Worm (Caenorhabditis elegans) whole organism, L2 larva: Measurements from ENCODE around the gene rpn-11.

ENCODE experiments used
- C34F6.9 ChIP-seq: fragments of 150-350 bp; optimal IDR thresholded peaks from 2 replicates; lab custom pipeline; 2014; ENCODE audit warnings: missing biosample characterization, missing genetic modification characterization
- F13H6.1 ChIP-seq: sonication (generic microtip); optimal IDR thresholded peaks from 2 replicates; lab custom pipeline; 2016; ENCODE audit warnings: missing genetic modification characterization, missing compliant biosample characterization
- R02D3.7 ChIP-seq: fragments of 150-350 bp; optimal IDR thresholded peaks from 2 replicates; lab custom pipeline; 2014; ENCODE audit warnings: missing biosample characterization, missing genetic modification characterization
- Y55F3AM.14 ChIP-seq: fragments of 200-800 bp; sonication (Bioruptor generic); optimal IDR thresholded peaks from 2 replicates; lab custom pipeline; 2018; ENCODE audit warnings: mild to moderate bottlenecking, missing genetic modification characterization, missing compliant biosample characterization
- ZK546.5 ChIP-seq: sonication (generic microtip); optimal IDR thresholded peaks from 2 replicates; lab custom pipeline; 2017; ENCODE audit warnings: missing biosample characterization, missing genetic modification characterization
- alr-1 ChIP-seq: fragments of 150-350 bp; optimal IDR thresholded peaks from 2 replicates; lab custom pipeline; 2014; ENCODE audit warnings: missing biosample characterization, missing genetic modification characterization
- aly-2 ChIP-seq: fragments of 150-350 bp; optimal IDR thresholded peaks from 2 replicates; lab custom pipeline; 2014; ENCODE audit warnings: missing biosample characterization, missing genetic modification characterization
- ama-1 ChIP-seq: fragments of 150-350 bp; optimal IDR thresholded peaks from 2 replicates; lab custom pipeline; 2018; ENCODE audit warnings: inconsistent platforms
- ceh-16 ChIP-seq: fragments of 150-350 bp; optimal IDR thresholded peaks from 2 replicates; lab custom pipeline; 2014; ENCODE audit warnings: missing biosample characterization, missing genetic modification characterization
- ceh-82 ChIP-seq: fragments of 150-350 bp; optimal IDR thresholded peaks from 2 replicates; lab custom pipeline; 2014; ENCODE audit warnings: missing biosample characterization, missing genetic modification characterization
- crh-2 ChIP-seq: sonication (generic microtip); optimal IDR thresholded peaks from 2 replicates; lab custom pipeline; 2017; ENCODE audit warnings: missing biosample characterization, missing genetic modification characterization
- dmd-4 ChIP-seq: sonication (generic microtip); optimal IDR thresholded peaks from 2 replicates; lab custom pipeline; 2017; ENCODE audit warnings: missing biosample characterization, missing genetic modification characterization
- egl-27 ChIP-seq: sonication (generic microtip); optimal IDR thresholded peaks from 3 replicates; lab custom pipeline; 2017; ENCODE audit warnings: missing biosample characterization, missing genetic modification reagents, missing genetic modification characterization
- elt-1 ChIP-seq: fragments of 150-350 bp; optimal IDR thresholded peaks from 2 replicates; lab custom pipeline; 2014; ENCODE audit warnings: missing biosample characterization, missing genetic modification characterization
- elt-3 ChIP-seq: sonication (generic microtip); optimal IDR thresholded peaks from 2 replicates; lab custom pipeline; 2017; ENCODE audit warnings: missing biosample characterization, missing genetic modification characterization
- fos-1 ChIP-seq: fragments of 150-350 bp; optimal IDR thresholded peaks from 2 replicates; lab custom pipeline; 2014; ENCODE audit warnings: missing biosample characterization, missing genetic modification characterization
- gmeb-1 ChIP-seq: fragments of 150-350 bp; optimal IDR thresholded peaks from 2 replicates; lab custom pipeline; 2014; ENCODE audit warnings: missing biosample characterization, missing genetic modification characterization
- lin-11 ChIP-seq: fragments of 150-350 bp; sonication (generic microtip); optimal IDR thresholded peaks from 2 replicates; lab custom pipeline; 2014; ENCODE audit warnings: missing biosample characterization, missing genetic modification characterization, inconsistent platforms, mixed read lengths
- lin-13 ChIP-seq: fragments of 150-350 bp; optimal IDR thresholded peaks from 2 replicates; lab custom pipeline; 2014; ENCODE audit warnings: missing biosample characterization, missing genetic modification reagents, missing genetic modification characterization
- lin-39 ChIP-seq: fragments of 150-350 bp; optimal IDR thresholded peaks from 2 replicates; lab custom pipeline; 2014; ENCODE audit warnings: missing biosample characterization, missing genetic modification reagents, missing genetic modification characterization
- lsy-2 ChIP-seq, 2 experiments: fragments of 150-350 bp in 1 of 2; sonication (generic microtip) in 1 of 2; optimal IDR thresholded peaks; 2 replicates each; lab custom pipeline; 2014 to 2017; ENCODE audit warnings: missing biosample characterization in 2 of 2, missing genetic modification characterization in 2 of 2
- mab-5 ChIP-seq: fragments of 150-350 bp; optimal IDR thresholded peaks from 2 replicates; lab custom pipeline; 2014; ENCODE audit warnings: missing biosample characterization, missing genetic modification characterization
- mbf-1 ChIP-seq: sonication (generic microtip); optimal IDR thresholded peaks from 2 replicates; lab custom pipeline; 2017; ENCODE audit warnings: missing biosample characterization, missing genetic modification characterization
- mdl-1 ChIP-seq, 2 experiments: fragments of 150-350 bp in 1 of 2; sonication (generic microtip) in 1 of 2; optimal IDR thresholded peaks; 2 replicates each; lab custom pipeline; 2017; ENCODE audit warnings: missing biosample characterization in 2 of 2, missing genetic modification characterization in 2 of 2
- nhr-10 ChIP-seq: sonication (generic microtip); optimal IDR thresholded peaks from 2 replicates; lab custom pipeline; 2017; ENCODE audit warnings: missing biosample characterization, missing genetic modification characterization
- nhr-11 ChIP-seq: fragments of 150-350 bp; optimal IDR thresholded peaks from 2 replicates; lab custom pipeline; 2014; ENCODE audit warnings: missing biosample characterization, missing genetic modification characterization
- nhr-12 ChIP-seq: fragments of 150-350 bp; optimal IDR thresholded peaks from 2 replicates; lab custom pipeline; 2014; ENCODE audit warnings: missing biosample characterization, missing genetic modification characterization
- nhr-129 ChIP-seq: fragments of 150-350 bp; optimal IDR thresholded peaks from 2 replicates; lab custom pipeline; 2014; ENCODE audit warnings: missing biosample characterization, missing genetic modification characterization
- nhr-21 ChIP-seq: fragments of 150-350 bp; optimal IDR thresholded peaks from 2 replicates; lab custom pipeline; 2014; ENCODE audit warnings: missing biosample characterization, missing genetic modification characterization
- nhr-23 ChIP-seq: fragments of 150-350 bp; optimal IDR thresholded peaks from 2 replicates; lab custom pipeline; 2014; ENCODE audit warnings: missing biosample characterization, missing genetic modification reagents, missing genetic modification characterization
- nhr-237 ChIP-seq: fragments of 150-350 bp; optimal IDR thresholded peaks from 2 replicates; lab custom pipeline; 2014; ENCODE audit warnings: missing biosample characterization, missing genetic modification characterization
- nhr-25 ChIP-seq: fragments of 150-350 bp; sonication (generic microtip); optimal IDR thresholded peaks from 3 replicates; lab custom pipeline; 2014; ENCODE audit warnings: missing biosample characterization, missing genetic modification characterization
- nhr-6 ChIP-seq: fragments of 150-350 bp; optimal IDR thresholded peaks from 2 replicates; lab custom pipeline; 2014; ENCODE audit warnings: missing biosample characterization, missing genetic modification characterization
- peb-1 ChIP-seq: fragments of 150-350 bp; optimal IDR thresholded peaks from 2 replicates; lab custom pipeline; 2014; ENCODE audit warnings: missing biosample characterization, missing genetic modification characterization
- sma-3 ChIP-seq: sonication (generic microtip); optimal IDR thresholded peaks from 2 replicates; lab custom pipeline; 2016; ENCODE audit warnings: missing genetic modification reagents, missing genetic modification characterization, missing compliant biosample characterization
- sma-9 ChIP-seq, 2 experiments: fragments of 150-350 bp in 1 of 2; sonication (generic microtip) in 1 of 2; optimal IDR thresholded peaks; 2 replicates each; lab custom pipeline; 2014 to 2016; ENCODE audit warnings: missing genetic modification characterization in 2 of 2, mild to moderate bottlenecking in 1 of 2, missing biosample characterization in 1 of 2, missing compliant biosample characterization in 1 of 2, missing genetic modification reagents in 1 of 2, moderate library complexity in 1 of 2
- snpc-4 ChIP-seq: fragments of 150-350 bp; optimal IDR thresholded peaks from 2 replicates; lab custom pipeline; 2014; ENCODE audit warnings: missing biosample characterization, missing genetic modification characterization
- unc-39 ChIP-seq: fragments of 150-350 bp; optimal IDR thresholded peaks from 2 replicates; lab custom pipeline; 2014; ENCODE audit warnings: missing biosample characterization, missing genetic modification characterization
- unc-55 ChIP-seq: fragments of 150-350 bp; sonication (generic microtip); optimal IDR thresholded peaks from 3 replicates; lab custom pipeline; 2014; ENCODE audit warnings: missing biosample characterization, missing genetic modification reagents, missing genetic modification characterization
- unc-62 ChIP-seq: fragments of 150-350 bp; optimal IDR thresholded peaks from 2 replicates; lab custom pipeline; 2014; ENCODE audit warnings: missing biosample characterization, missing genetic modification reagents, missing genetic modification characterization
- zag-1 ChIP-seq: fragments of 150-350 bp; optimal IDR thresholded peaks from 2 replicates; lab custom pipeline; 2014; ENCODE audit warnings: missing biosample characterization, missing genetic modification characterization
- ztf-1 ChIP-seq: fragments of 200-800 bp; sonication (Bioruptor generic); conservative IDR thresholded peaks from 2 replicates; pipeline ENCODE4 v1.3.6; 2022; ENCODE audit warnings: missing genetic modification characterization, missing compliant biosample characterization
- ztf-11 ChIP-seq: sonication (generic microtip); optimal IDR thresholded peaks from 2 replicates; lab custom pipeline; 2017; ENCODE audit warnings: missing biosample characterization, missing genetic modification characterization
- ztf-4 ChIP-seq: fragments of 150-350 bp; optimal IDR thresholded peaks from 2 replicates; lab custom pipeline; 2014; ENCODE audit warnings: missing biosample characterization, missing genetic modification characterization

rpn-11 gene

DNA sequence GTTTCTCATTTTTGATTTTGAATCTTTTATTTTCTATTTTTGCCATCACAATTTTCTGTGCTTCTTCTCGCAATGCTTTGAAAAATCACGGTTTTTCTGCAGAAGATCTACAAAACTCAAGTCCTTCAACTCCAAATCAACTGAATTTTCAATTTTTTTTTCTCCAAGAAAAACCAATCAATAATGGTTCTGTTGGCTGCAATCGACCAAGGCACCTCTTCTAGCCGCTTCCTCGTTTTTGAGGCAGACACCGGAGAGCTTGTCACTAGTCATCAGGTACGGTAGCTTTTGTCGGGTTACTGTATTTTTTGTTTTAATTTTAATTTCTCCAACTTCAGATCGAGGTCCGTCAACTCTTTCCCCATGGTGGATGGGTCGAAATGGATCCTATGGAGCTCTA, 47.5 kb upstream of the rpn-11 start, which contains the start of gene R11F4.1:
Gene R11F4.1, plus strand, starts transcription at position 103 of the 400 bp plus-strand sequence.
- no peak for TF ChIP-seq ZK546.5 (tag; lab: Kevin White, UChicago)
- no peak for TF ChIP-seq gmeb-1 (tag; lab: Kevin White, UChicago)
- no peak for TF ChIP-seq ztf-4 (tag; lab: Kevin White, UChicago)
- TF ChIP-seq elt-3 (tag; lab: Kevin White, UChicago), result no peak
- no peak for TF ChIP-seq ceh-82 (tag; lab: Kevin White, UChicago)
- no peak for TF ChIP-seq elt-1
- TF ChIP-seq nhr-12, result no peak
- TF ChIP-seq ztf-11 (tag; lab: Kevin White, UChicago), result no peak
- TF ChIP-seq nhr-23, result no peak
- no peak for TF ChIP-seq nhr-10
- TF ChIP-seq mbf-1, result no peak
- no peak for TF ChIP-seq fos-1 (tag; lab: Kevin White, UChicago)
- TF ChIP-seq unc-62 (GFP tag; lab: Kevin White, UChicago), result no peak
- no peak for TF ChIP-seq mdl-1 (tag; optimal IDR thresholded peaks at IDR 0.05; lab: Kevin White, UChicago)
- no peak for TF ChIP-seq nhr-237 (tag; lab: Kevin White, UChicago)
- TF ChIP-seq unc-55 (GFP tag; lab: Kevin White, UChicago), result no peak
- no peak for TF ChIP-seq crh-2
- no peak for TF ChIP-seq Y55F3AM.14 (GFP tag; lab: Kevin White, UChicago)
- TF ChIP-seq nhr-129 (tag; lab: Kevin White, UChicago), result no peak

DNA sequence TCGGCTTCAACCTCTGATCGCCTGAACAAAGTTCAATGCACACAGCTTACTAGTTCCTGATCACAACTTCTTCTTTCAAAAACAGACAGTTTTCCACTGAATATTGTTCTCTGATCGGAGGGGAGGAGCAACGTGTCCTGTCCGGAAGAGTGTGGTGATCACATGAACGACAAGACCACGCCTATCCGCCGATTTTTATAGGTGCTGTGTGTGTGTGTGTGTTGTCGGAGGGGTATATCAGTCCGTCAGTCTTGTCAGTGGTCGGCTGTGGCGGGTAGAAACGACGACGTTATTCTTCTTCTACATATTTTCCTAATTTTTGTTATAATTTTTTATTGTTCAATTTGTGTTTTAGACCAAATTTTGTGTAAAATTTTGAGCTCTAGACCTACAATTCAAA, 46.4 kb upstream of the rpn-11 start:
- TF ChIP-seq crh-2 (no peak), nhr-25 (tag; lab: Kevin White, UChicago) (no peak), alr-1 (tag; lab: Kevin White, UChicago) (no peak), sma-9 (GFP tag; optimal IDR thresholded peaks at IDR 0.05; lab: Kevin White, UChicago) (peak; percentile 85), sma-9 (tag; optimal IDR thresholded peaks at IDR 0.05; lab: Kevin White, UChicago) (no peak), ztf-11 (tag; lab: Kevin White, UChicago) (no peak), zag-1 (tag; lab: Kevin White, UChicago) (no peak), fos-1 (tag; lab: Kevin White, UChicago) (no peak), sma-3 (peak; percentile 6), ZK546.5 (tag; lab: Kevin White, UChicago) (no peak), nhr-129 (tag; lab: Kevin White, UChicago) (peak; percentile 47), peb-1 (no peak), mbf-1 (no peak), nhr-12 (no peak), mab-5 (tag; lab: Kevin White, UChicago) (no peak), elt-3 (tag; lab: Kevin White, UChicago) (no peak), aly-2 (tag; lab: Kevin White, UChicago) (no peak), ztf-4 (tag; lab: Kevin White, UChicago) (no peak), lin-13 (GFP tag; lab: Kevin White, UChicago) (no peak), ceh-82 (tag; lab: Kevin White, UChicago) (no peak), gmeb-1 (tag; lab: Kevin White, UChicago) (peak; percentile 18), unc-62 (GFP tag; lab: Kevin White, UChicago) (no peak), ztf-1 (GFP tag; lab: Robert Waterston, UW) (no peak), unc-39 (no peak), nhr-10 (no peak), R02D3.7 (tag; lab: Kevin White, UChicago) (no peak), nhr-21 (peak; percentile 54), lin-39 (tag; lab: Kevin White, UChicago) (no peak), ama-1 (peak; percentile 59), C34F6.9 (tag; lab: Kevin White, UChicago) (no peak)

DNA sequence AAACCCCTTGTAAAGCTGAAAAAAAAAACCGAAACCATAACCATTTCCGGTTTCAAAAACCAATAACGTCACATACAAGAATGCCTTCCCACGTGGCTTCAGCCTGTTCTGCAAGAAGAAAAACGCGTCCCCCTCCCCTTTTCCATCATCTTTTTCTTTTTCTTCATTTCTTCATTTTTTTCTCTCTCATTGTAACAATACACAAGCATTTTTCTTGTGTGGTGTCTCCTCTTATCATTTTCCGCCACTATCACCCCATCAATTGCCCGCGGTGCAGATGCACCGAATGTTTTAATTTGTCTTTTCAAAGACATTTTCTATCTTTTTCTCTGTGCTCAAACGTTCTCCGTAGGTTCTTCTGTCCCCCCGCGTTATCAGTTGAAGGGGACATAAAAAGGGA, 44.8 kb upstream of the rpn-11 start:
- TF ChIP-seq aly-2 (tag; lab: Kevin White, UChicago) (no peak), nhr-6 (tag; lab: Kevin White, UChicago) (peak; percentile 43), dmd-4 (no peak), nhr-12 (no peak), snpc-4 (tag; lab: Kevin White, UChicago) (no peak), lsy-2 (tag; optimal IDR thresholded peaks at IDR 0.05; lab: Kevin White, UChicago) (peak in 1 of 2 experiments; percentile 71), ceh-16 (tag; lab: Kevin White, UChicago) (no peak), ama-1 (no peak), fos-1 (tag; lab: Kevin White, UChicago) (peak; percentile 96), mab-5 (tag; lab: Kevin White, UChicago) (peak; percentile 11), zag-1 (tag; lab: Kevin White, UChicago) (no peak), peb-1 (no peak), sma-9 (GFP tag; optimal IDR thresholded peaks at IDR 0.05; lab: Kevin White, UChicago) (peak; percentile 100), sma-9 (tag; optimal IDR thresholded peaks at IDR 0.05; lab: Kevin White, UChicago) (no peak), gmeb-1 (tag; lab: Kevin White, UChicago) (peak; percentile 74), sma-3 (peak; percentile 58), R02D3.7 (tag; lab: Kevin White, UChicago) (no peak), ztf-4 (tag; lab: Kevin White, UChicago) (peak; percentile 22), nhr-129 (tag; lab: Kevin White, UChicago) (peak; percentile 60), lin-11 (tag; lab: Kevin White, UChicago) (no peak), nhr-25 (tag; lab: Kevin White, UChicago) (peak; percentile 86), lin-39 (tag; lab: Kevin White, UChicago) (no peak), F13H6.1 (peak; percentile 89), Y55F3AM.14 (GFP tag; lab: Kevin White, UChicago) (no peak), mbf-1 (no peak), elt-1 (no peak), egl-27 (tag; lab: Kevin White, UChicago) (peak; percentile 73), crh-2 (peak; percentile 89), ZK546.5 (tag; lab: Kevin White, UChicago) (no peak), lin-13 (GFP tag; lab: Kevin White, UChicago) (peak; percentile 60), nhr-21 (peak; percentile 84), C34F6.9 (tag; lab: Kevin White, UChicago) (peak; percentile 30), unc-62 (GFP tag; lab: Kevin White, UChicago) (no peak), nhr-11 (tag; lab: Kevin White, UChicago) (no peak), mdl-1 (tag; optimal IDR thresholded peaks at IDR 0.05; lab: Kevin White, UChicago) (peak; percentile 29 to 64), nhr-10 (no peak)
